Worm (Caenorhabditis elegans): ENCODE data around the gene fbxa-55.

ce11 chrIII:887874-888299 lies 48.0 kb downstream of the fbxa-55 start:
- TF ChIP-seq madf-3 (GFP tag; IDR thresholded peaks at IDR 0.05) (no peak), nhr-27 (tag; optimal IDR thresholded peaks at IDR 0.05) (no peak), attf-6 (GFP tag; IDR thresholded peaks at IDR 0.05) (no peak), ztf-28 (GFP tag; IDR thresholded peaks at IDR 0.05) (no peak), ZK185.1 (tag; optimal IDR thresholded peaks at IDR 0.05; ENCODE audit: poor library complexity, severe bottlenecking) (no peak)
